Comparison of ENCODE assay signal across 1 fruit fly cellular context in the genomic region with DNA sequence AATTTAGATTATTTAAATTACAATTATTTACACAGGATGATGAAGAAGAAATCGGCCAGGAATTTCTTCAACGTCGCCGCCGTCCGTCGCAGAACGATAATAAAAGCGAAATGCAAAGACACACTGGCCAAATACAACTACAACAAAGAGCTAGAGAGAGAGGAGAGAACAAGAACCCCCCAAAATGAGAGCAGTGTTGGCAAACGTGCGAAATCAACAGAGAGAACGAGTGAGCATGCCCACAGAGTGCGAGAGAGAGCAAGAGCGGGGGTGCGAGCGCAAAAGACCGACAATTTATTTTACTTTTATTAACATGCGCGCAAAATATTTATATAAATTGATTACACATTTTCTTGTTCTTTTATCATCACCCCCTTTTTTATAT.
TF ChIP-seq lines count a peak whose summit lies in the region.

No protein-coding gene starts in this region.

TF ChIP-seq in whole organism, embryonic, 481 proteins besides CTCF, POLR2A, EP300 and RAD21 (continued from another document):
- TF ChIP-seq CG15514 (GFP tag; optimal IDR thresholded peaks at IDR 0.05; lab: Kevin White, UChicago) (peak; percentile 47), ci (GFP tag; IDR thresholded peaks at IDR 0.05; lab: Robert Waterston, UW) (peak; percentile 69; the same call in 2 of the 3 replicates), MTF-1 (GFP tag; optimal IDR thresholded peaks at IDR 0.05; lab: Kevin White, UChicago; ENCODE audit: borderline replicate concordance) (peak; percentile 38), Hand (GFP tag; optimal IDR thresholded peaks at IDR 0.05; lab: Kevin White, UChicago) (peak; percentile 33), maf-S (GFP tag; optimal IDR thresholded peaks at IDR 0.05; lab: Kevin White, UChicago) (no peak), hkb (optimal IDR thresholded peaks at IDR 0.05; lab: Kevin White, UChicago) (no peak), hkb (GFP tag; IDR thresholded peaks at IDR 0.05; lab: Robert Waterston, UW) (peak; percentile 45; the same call in 1 of the 2 replicates), Atf6 (GFP tag; IDR thresholded peaks at IDR 0.05; lab: Robert Waterston, UW) (peak; percentile 23; the same call in 1 of the 2 replicates), tin (GFP tag; optimal IDR thresholded peaks at IDR 0.05; lab: Kevin White, UChicago) (peak; percentile 2), shn (GFP tag; optimal IDR thresholded peaks at IDR 0.05; lab: Kevin White, UChicago) (no peak), chinmo (GFP tag; IDR thresholded peaks at IDR 0.05; lab: Robert Waterston, UW; ENCODE audit: partially characterized antibody) (peak; percentile 74; the same call in 2 of the 4 replicates), CG2129 (GFP tag; IDR thresholded peaks at IDR 0.05; lab: Robert Waterston, UW; ENCODE audit: partially characterized antibody) (no peak), Deaf1 (tag; optimal IDR thresholded peaks at IDR 0.05; lab: Kevin White, UChicago) (peak; percentile 24), kni (GFP tag; optimal IDR thresholded peaks at IDR 0.05; lab: Kevin White, UChicago) (peak; percentile 1), CG15479 (GFP tag; optimal IDR thresholded peaks at IDR 0.05; lab: Kevin White, UChicago) (no peak), nerfin-2 (GFP tag; IDR thresholded peaks at IDR 0.05; lab: Robert Waterston, UW; ENCODE audit: partially characterized antibody) (no peak), CG2120 (GFP tag; optimal IDR thresholded peaks at IDR 0.05; lab: Kevin White, UChicago) (peak; percentile 18), crol (GFP tag; IDR thresholded peaks at IDR 0.05; lab: Robert Waterston, UW) (peak; percentile 70), CG6854 (GFP tag; optimal IDR thresholded peaks at IDR 0.05; lab: Kevin White, UChicago) (peak; percentile 50), otp (GFP tag; IDR thresholded peaks at IDR 0.05; lab: Robert Waterston, UW) (0 out of 3 replicates have a peak, but pooled peaks have one; percentile 48), CG12299 (tag; optimal IDR thresholded peaks at IDR 0.05; lab: Kevin White, UChicago) (no peak), wor (GFP tag; IDR thresholded peaks at IDR 0.05; lab: Robert Waterston, UW) (no peak), chm (GFP tag; IDR thresholded peaks at IDR 0.05; lab: Robert Waterston, UW) (peak; percentile 63), CG2199 (GFP tag; IDR thresholded peaks at IDR 0.05; lab: Robert Waterston, UW) (no peak), kah (GFP tag; optimal IDR thresholded peaks at IDR 0.05; lab: Kevin White, UChicago) (peak; percentile 12), YL-1 (GFP tag; optimal IDR thresholded peaks at IDR 0.05; lab: Kevin White, UChicago) (peak; percentile 2), CG32767 (GFP tag; IDR thresholded peaks at IDR 0.05; lab: Robert Waterston, UW) (peak; percentile 29; the same call in 1 of the 2 replicates), Nf-YC (tag; optimal IDR thresholded peaks at IDR 0.05; lab: Kevin White, UChicago) (peak; percentile 31), CG7987 (GFP tag; optimal IDR thresholded peaks at IDR 0.05; lab: Kevin White, UChicago) (peak; percentile 34), CG16815 (GFP tag; optimal IDR thresholded peaks at IDR 0.05; lab: Kevin White, UChicago) (no peak), Bdp1 (GFP tag; optimal IDR thresholded peaks at IDR 0.05; lab: Kevin White, UChicago) (peak; percentile 15), CG12071 (GFP tag; optimal IDR thresholded peaks at IDR 0.05; lab: Kevin White, UChicago) (peak; percentile 4), onecut (GFP tag; IDR thresholded peaks at IDR 0.05; lab: Robert Waterston, UW) (no peak; the same call in 1 of the 2 replicates), CG13287 (GFP tag; IDR thresholded peaks at IDR 0.05; lab: Robert Waterston, UW; ENCODE audit: partially characterized antibody) (peak; percentile 11; the same call in 1 of the 2 replicates), seq (GFP tag; IDR thresholded peaks at IDR 0.05; lab: Robert Waterston, UW) (peak; percentile 71; the same call in 1 of the 2 replicates), CG11695 (GFP tag; IDR thresholded peaks at IDR 0.05; lab: Robert Waterston, UW) (0 out of 3 replicates have a peak, but pooled peaks have one; percentile 8), CG10543 (GFP tag; optimal IDR thresholded peaks at IDR 0.05; lab: Kevin White, UChicago) (peak; percentile 50), Chrac-16 (GFP tag; optimal IDR thresholded peaks at IDR 0.05; lab: Kevin White, UChicago) (no peak), Sox102F (GFP tag; optimal IDR thresholded peaks at IDR 0.05; lab: Kevin White, UChicago) (no peak), CG9437 (GFP tag; optimal IDR thresholded peaks at IDR 0.05; lab: Kevin White, UChicago) (no peak), CG18599 (GFP tag; optimal IDR thresholded peaks at IDR 0.05; lab: Kevin White, UChicago) (peak; percentile 52), wdn (GFP tag; IDR thresholded peaks at IDR 0.05; lab: Robert Waterston, UW) (0 out of 2 replicates have a peak, but pooled peaks have one; percentile 29), insv (GFP tag; optimal IDR thresholded peaks at IDR 0.05; lab: Kevin White, UChicago) (peak in 1 of 2 experiments; percentile 6), NFAT (GFP tag; IDR thresholded peaks at IDR 0.05; lab: Robert Waterston, UW) (no peak; the same call in 1 of the 2 replicates), CG8290 (GFP tag; optimal IDR thresholded peaks at IDR 0.05; lab: Kevin White, UChicago) (no peak), CG8290 (tag; optimal IDR thresholded peaks at IDR 0.05; lab: Kevin White, UChicago) (peak in 1 of 2 experiments; percentile 11), CG13296 (GFP tag; optimal IDR thresholded peaks at IDR 0.05; lab: Kevin White, UChicago) (peak; percentile 63), trem (tag; optimal IDR thresholded peaks at IDR 0.05; lab: Kevin White, UChicago) (peak; percentile 31), B-H2 (GFP tag; optimal IDR thresholded peaks at IDR 0.05; lab: Kevin White, UChicago) (peak; percentile 47), CG34224 (GFP tag; IDR thresholded peaks at IDR 0.05; lab: Robert Waterston, UW; ENCODE audit: partially characterized antibody) (peak; percentile 45; the same call in 1 of the 3 replicates), gro (GFP tag; optimal IDR thresholded peaks at IDR 0.05; lab: Kevin White, UChicago) (peak; percentile 9), NC2β (GFP tag; optimal IDR thresholded peaks at IDR 0.05; lab: Kevin White, UChicago) (no peak), CG32532 (GFP tag; IDR thresholded peaks at IDR 0.05; lab: Robert Waterston, UW) (peak; percentile 74), CG1832 (GFP tag; optimal IDR thresholded peaks at IDR 0.05; lab: Kevin White, UChicago) (peak; percentile 32), pfk (GFP tag; optimal IDR thresholded peaks at IDR 0.05; lab: Kevin White, UChicago) (peak; percentile 34), CG3847 (GFP tag; IDR thresholded peaks at IDR 0.05; lab: Robert Waterston, UW) (0 out of 2 replicates have a peak, but pooled peaks have one; percentile 12), Ets65A (GFP tag; lab: Kevin White, UChicago) (peak; percentile 76), sd (tag; optimal IDR thresholded peaks at IDR 0.05; lab: Kevin White, UChicago) (peak; percentile 35), HHEX (GFP tag; optimal IDR thresholded peaks at IDR 0.05; lab: Kevin White, UChicago) (peak; percentile 0), CG3065 (GFP tag; optimal IDR thresholded peaks at IDR 0.05; lab: Kevin White, UChicago) (peak; percentile 8), Hsf (GFP tag; optimal IDR thresholded peaks at IDR 0.05; lab: Kevin White, UChicago) (no peak), odd (GFP tag; optimal IDR thresholded peaks at IDR 0.05; lab: Kevin White, UChicago) (peak; percentile 28), Fer1 (GFP tag; optimal IDR thresholded peaks at IDR 0.05; lab: Kevin White, UChicago) (peak; percentile 53), Tbp (GFP tag; optimal IDR thresholded peaks at IDR 0.05; lab: Kevin White, UChicago) (no peak), Trl (optimal IDR thresholded peaks at IDR 0.05; lab: Kevin White, UChicago) (peak; percentile 99 to 100), Trl (GFP tag; optimal IDR thresholded peaks at IDR 0.05; lab: Kevin White, UChicago) (peak; percentile 65)
